Fruit fly (Drosophila melanogaster) whole organism, embryonic: ENCODE data around the gene CG42296.

ENCODE experiments used
- B-H2 ChIP-seq: fragments of 200-800 bp; sonication (Bioruptor generic); optimal IDR thresholded peaks from 2 replicates; lab custom pipeline; 2018; ENCODE audit warnings: missing biosample characterization, mild to moderate bottlenecking, missing genetic modification characterization
- CG10654 ChIP-seq: fragments of 200-800 bp; sonication (Bioruptor generic); optimal IDR thresholded peaks from 2 replicates; lab custom pipeline; 2016; ENCODE audit warnings: missing biosample characterization, missing genetic modification characterization
- CG10959 ChIP-seq: fragments of 200-800 bp; sonication (Bioruptor generic); IDR thresholded peaks from 2 replicates; pipeline ENCODE4 v1.3.6; 2022; ENCODE audit warnings: missing biosample characterization, missing genetic modification characterization
- CG11560 ChIP-seq: fragments of 200-800 bp; sonication (Bioruptor generic); IDR thresholded peaks from 3 replicates; pipeline ENCODE4 v1.3.6; 2022; ENCODE audit warnings: missing biosample characterization, missing genetic modification characterization
- CG12391 ChIP-seq: fragments of 200-800 bp; sonication (Bioruptor generic); optimal IDR thresholded peaks from 3 replicates; lab custom pipeline; 2018; ENCODE audit warnings: missing biosample characterization, mild to moderate bottlenecking, missing genetic modification characterization, moderate library complexity
- CG12659 ChIP-seq: fragments of 200-800 bp; sonication (Bioruptor generic); optimal IDR thresholded peaks from 3 replicates; lab custom pipeline; 2017; ENCODE audit warnings: mild to moderate bottlenecking, missing biosample characterization, missing genetic modification reagents, missing genetic modification characterization
- CG12769 ChIP-seq: fragments of 200-800 bp; sonication (Bioruptor generic); optimal IDR thresholded peaks from 2 replicates; lab custom pipeline; 2019; ENCODE audit warnings: missing biosample characterization, mild to moderate bottlenecking, missing genetic modification characterization, moderate library complexity
- CG13123 ChIP-seq: fragments of 200-800 bp; sonication (Bioruptor generic); optimal IDR thresholded peaks from 2 replicates; lab custom pipeline; 2016; ENCODE audit warnings: missing biosample characterization, missing genetic modification characterization
- CG14667 ChIP-seq: fragments of 200-800 bp; sonication (Bioruptor generic); IDR thresholded peaks from 2 replicates; pipeline ENCODE4 v1.3.6; 2022; ENCODE audit warnings: missing biosample characterization, missing genetic modification characterization
- CG1529 ChIP-seq: fragments of 200-800 bp; sonication (Bioruptor generic); optimal IDR thresholded peaks from 3 replicates; lab custom pipeline; 2018; ENCODE audit warnings: missing biosample characterization, missing genetic modification characterization
- CG1647 ChIP-seq: fragments of 200-800 bp; sonication (Bioruptor generic); optimal IDR thresholded peaks from 3 replicates; lab custom pipeline; 2016; ENCODE audit warnings: missing biosample characterization, missing genetic modification characterization
- CG18011 ChIP-seq: fragments of 200-800 bp; sonication (Bioruptor generic); optimal IDR thresholded peaks from 2 replicates; lab custom pipeline; 2017; ENCODE audit warnings: missing biosample characterization, missing genetic modification characterization, mild to moderate bottlenecking, moderate library complexity, missing genotype
- CG2875 ChIP-seq: fragments of 200-800 bp; sonication (Bioruptor generic); optimal IDR thresholded peaks from 2 replicates; lab custom pipeline; 2017; ENCODE audit warnings: missing biosample characterization, mild to moderate bottlenecking, missing genetic modification characterization, missing genetic modification reagents
- CG33213 ChIP-seq: fragments of 200-800 bp; sonication (Bioruptor generic); optimal IDR thresholded peaks from 3 replicates; lab custom pipeline; 2016; ENCODE audit warnings: missing biosample characterization, missing genetic modification characterization
- CG6254 ChIP-seq: fragments of 200-800 bp; sonication (Bioruptor generic); optimal IDR thresholded peaks from 3 replicates; lab custom pipeline; 2017; ENCODE audit warnings: mild to moderate bottlenecking, missing biosample characterization, missing genetic modification reagents, missing genetic modification characterization
- CG6683 ChIP-seq: fragments of 200-800 bp; sonication (Bioruptor generic); optimal IDR thresholded peaks from 2 replicates; lab custom pipeline; 2017; ENCODE audit warnings: missing biosample characterization, mild to moderate bottlenecking, missing genetic modification characterization, missing genetic modification reagents
- CG8924 ChIP-seq: fragments of 200-800 bp; optimal IDR thresholded peaks from 3 replicates; lab custom pipeline; 2019; ENCODE audit warnings: missing biosample characterization, mild to moderate bottlenecking, missing genetic modification characterization, moderate library complexity
- CG9727 ChIP-seq: fragments of 200-800 bp; sonication (Bioruptor generic); optimal IDR thresholded peaks from 3 replicates; lab custom pipeline; 2017; ENCODE audit warnings: missing biosample characterization, mild to moderate bottlenecking, missing genetic modification characterization
- Chrac-16 ChIP-seq: fragments of 200-800 bp; sonication (Bioruptor generic); optimal IDR thresholded peaks from 3 replicates; lab custom pipeline; 2016; ENCODE audit warnings: missing biosample characterization, missing genetic modification characterization
- Deaf1 ChIP-seq: fragments of 200-800 bp; optimal IDR thresholded peaks from 3 replicates; lab custom pipeline; 2019; ENCODE audit warnings: missing biosample characterization, mild to moderate bottlenecking, missing genetic modification characterization, moderate library complexity
- Dek ChIP-seq: fragments of 200-800 bp; sonication (Bioruptor generic); optimal IDR thresholded peaks from 3 replicates; lab custom pipeline; 2019; ENCODE audit warnings: missing biosample characterization, mild to moderate bottlenecking, missing genetic modification characterization, moderate library complexity
- Doc3 ChIP-seq: fragments of 200-800 bp; sonication (Bioruptor generic); IDR thresholded peaks from 3 replicates; pipeline ENCODE4 v1.3.6; 2022; ENCODE audit warnings: missing biosample characterization, missing genetic modification characterization; ENCODE audit not compliant: partially characterized antibody
- H15 ChIP-seq: fragments of 200-800 bp; sonication (Bioruptor generic); IDR thresholded peaks from 3 replicates; pipeline ENCODE4 v1.3.6; 2022; ENCODE audit warnings: missing biosample characterization, missing genetic modification characterization
- Lim3 ChIP-seq: fragments of 200-800 bp; sonication (Bioruptor generic); IDR thresholded peaks from 2 replicates; pipeline ENCODE4 v1.3.6; 2022; ENCODE audit warnings: missing biosample characterization, missing genetic modification characterization
- Meics ChIP-seq: fragments of 200-800 bp; sonication (Bioruptor generic); optimal IDR thresholded peaks from 2 replicates; lab custom pipeline; 2017; ENCODE audit warnings: missing biosample characterization, mild to moderate bottlenecking, missing genetic modification characterization
- Mes4 ChIP-seq: fragments of 200-800 bp; sonication (Bioruptor generic); optimal IDR thresholded peaks from 2 replicates; lab custom pipeline; 2016; ENCODE audit warnings: missing biosample characterization, missing genetic modification characterization
- Neu2 ChIP-seq: fragments of 200-800 bp; sonication (Bioruptor generic); optimal IDR thresholded peaks from 3 replicates; lab custom pipeline; 2016; ENCODE audit warnings: missing biosample characterization, missing genetic modification characterization, borderline replicate concordance
- TFAM ChIP-seq: fragments of 200-800 bp; sonication (Bioruptor generic); optimal IDR thresholded peaks from 2 replicates; lab custom pipeline; 2017; ENCODE audit warnings: missing biosample characterization, missing genetic modification characterization, inconsistent platforms
- Vsx1 ChIP-seq: fragments of 200-800 bp; sonication (Bioruptor generic); optimal IDR thresholded peaks from 2 replicates; lab custom pipeline; 2017; ENCODE audit warnings: missing biosample characterization, mild to moderate bottlenecking, missing genetic modification characterization, missing genetic modification reagents
- bcd ChIP-seq: fragments of 200-800 bp; sonication (Bioruptor generic); optimal IDR thresholded peaks from 2 replicates; lab custom pipeline; 2017; ENCODE audit warnings: missing biosample characterization, mild to moderate bottlenecking, missing genetic modification characterization
- btn ChIP-seq: fragments of 200-800 bp; sonication (Bioruptor generic); optimal IDR thresholded peaks from 2 replicates; lab custom pipeline; 2016; ENCODE audit warnings: missing biosample characterization, missing genetic modification characterization
- dpn ChIP-seq, 2 experiments: fragments of 200-800 bp; sonication (Bioruptor generic); optimal IDR thresholded peaks; 3 replicates each; lab custom pipeline; 2016; ENCODE audit warnings: missing biosample characterization in 2 of 2, missing genetic modification characterization in 2 of 2
- fru ChIP-seq: fragments of >200 bp; optimal IDR thresholded peaks from 2 replicates; lab custom pipeline; 2017
- gcm ChIP-seq: fragments of 200-800 bp; sonication (Bioruptor generic); optimal IDR thresholded peaks from 2 replicates; lab custom pipeline; 2019; ENCODE audit warnings: missing biosample characterization, mild to moderate bottlenecking, missing genetic modification characterization, moderate library complexity
- grau ChIP-seq: fragments of 200-800 bp; optimal IDR thresholded peaks from 3 replicates; lab custom pipeline; 2019; ENCODE audit warnings: missing biosample characterization, mild to moderate bottlenecking, missing genetic modification characterization, moderate library complexity
- jumu ChIP-seq: fragments of 200-800 bp; sonication (Bioruptor generic); optimal IDR thresholded peaks from 3 replicates; lab custom pipeline; 2016; ENCODE audit warnings: missing biosample characterization, missing genetic modification characterization
- kni ChIP-seq: fragments of 200-800 bp; sonication (Bioruptor generic); optimal IDR thresholded peaks from 3 replicates; lab custom pipeline; 2017; ENCODE audit warnings: mild to moderate bottlenecking, missing biosample characterization, missing genetic modification reagents, missing genetic modification characterization
- prd ChIP-seq, 3 experiments: fragments of >200 bp in 2 of 3; fragments of 200-800 bp in 1 of 3; sonication (Bioruptor generic) in 1 of 3; optimal IDR thresholded peaks in 2 of 3; IDR thresholded peaks in 1 of 3; 2 replicates in 2 of 3; 3 replicates in 1 of 3; pipeline versions ENCODE4 v1.3.6 to Lab custom; 2017 to 2022; ENCODE audit warnings: missing biosample characterization in 1 of 3, missing genetic modification characterization in 1 of 3
- scrt ChIP-seq: fragments of 200-800 bp; sonication (Bioruptor generic); optimal IDR thresholded peaks from 2 replicates; lab custom pipeline; 2018; ENCODE audit warnings: missing biosample characterization, mild to moderate bottlenecking, missing genetic modification characterization, moderate library complexity
- tin ChIP-seq: fragments of 200-800 bp; sonication (Bioruptor generic); optimal IDR thresholded peaks from 3 replicates; lab custom pipeline; 2016; ENCODE audit warnings: missing biosample characterization, missing genetic modification characterization
- tna ChIP-seq: fragments of 200-800 bp; sonication (Bioruptor generic); IDR thresholded peaks from 2 replicates; pipeline ENCODE4 v1.3.6; 2022; ENCODE audit warnings: missing biosample characterization, missing genetic modification characterization; ENCODE audit not compliant: partially characterized antibody
- toy ChIP-seq: fragments of 200-800 bp; sonication (Bioruptor generic); IDR thresholded peaks from 2 replicates; pipeline ENCODE4 v1.3.6; 2022; ENCODE audit warnings: missing biosample characterization, missing genetic modification characterization
- ttk ChIP-seq: fragments of 200-800 bp; sonication (Bioruptor generic); IDR thresholded peaks from 2 replicates; pipeline ENCODE4 v2.1.2; 2022; ENCODE audit warnings: missing biosample characterization, missing genetic modification characterization
- unpg ChIP-seq: fragments of 200-800 bp; sonication (Bioruptor generic); optimal IDR thresholded peaks from 3 replicates; lab custom pipeline; 2018; ENCODE audit warnings: missing biosample characterization, mild to moderate bottlenecking, missing genetic modification characterization, moderate library complexity
- vfl ChIP-seq: fragments of 200-800 bp; sonication (Bioruptor generic); optimal IDR thresholded peaks from 2 replicates; lab custom pipeline; 2016; ENCODE audit warnings: missing biosample characterization, missing genetic modification characterization
- wek ChIP-seq: fragments of 200-800 bp; sonication (Bioruptor generic); optimal IDR thresholded peaks from 3 replicates; lab custom pipeline; 2018; ENCODE audit warnings: missing biosample characterization, mild to moderate bottlenecking, missing genetic modification characterization, moderate library complexity
- wor ChIP-seq: fragments of 200-800 bp; sonication (Bioruptor generic); IDR thresholded peaks from 2 replicates; pipeline ENCODE4 v1.3.6; 2022; ENCODE audit warnings: missing biosample characterization, missing genetic modification characterization

Gene CG42296

dm6 chr2L:1986343-1987280, 49.2 kb downstream of the CG42296 start (continued):
- TF ChIP-seq Lim3 (GFP tag; lab: Robert Waterston, UW) (no peak), CG1529 (no peak), gcm (GFP tag; lab: Kevin White, UChicago) (no peak), tna (GFP tag; lab: Robert Waterston, UW) (no peak), B-H2 (GFP tag; lab: Kevin White, UChicago) (peak; percentile 33), fru (lab: Kevin White, UChicago) (no peak), Deaf1 (tag; lab: Kevin White, UChicago) (peak; percentile 25), CG8924 (tag; lab: Kevin White, UChicago) (peak; percentile 38), grau (tag; lab: Kevin White, UChicago) (peak; percentile 62), CG33213 (GFP tag; lab: Kevin White, UChicago) (peak; percentile 14), CG1647 (GFP tag; lab: Kevin White, UChicago) (peak; percentile 56), tin (GFP tag; lab: Kevin White, UChicago) (peak; percentile 54), wor (no peak), CG12391 (tag; lab: Kevin White, UChicago) (peak; percentile 56), CG10959 (GFP tag; lab: Robert Waterston, UW) (no peak), CG14667 (0 out of 2 replicates have a peak, but pooled peaks have one; percentile 19), Meics (GFP tag; lab: Kevin White, UChicago) (peak; percentile 80), CG6683 (GFP tag; lab: Kevin White, UChicago) (no peak), unpg (GFP tag; lab: Kevin White, UChicago) (peak; percentile 48), vfl (peak; percentile 7), toy (GFP tag; lab: Robert Waterston, UW) (no peak), btn (GFP tag; lab: Kevin White, UChicago) (no peak), bcd (GFP tag; lab: Kevin White, UChicago) (peak; percentile 59), dpn (GFP tag; optimal IDR thresholded peaks at IDR 0.05; lab: Kevin White, UChicago) (peak; percentile 26 to 61), ttk (GFP tag; lab: Robert Waterston, UW) (0 out of 2 replicates have a peak, but pooled peaks have one; percentile 24), CG9727 (GFP tag; lab: Kevin White, UChicago) (peak; percentile 47), Chrac-16 (GFP tag; lab: Kevin White, UChicago) (peak; percentile 25), CG11560 (tag; lab: Robert Waterston, UW) (0 out of 3 replicates have a peak, but pooled peaks have one; percentile 45), CG12659 (GFP tag; lab: Kevin White, UChicago) (peak; percentile 49), Neu2 (GFP tag; lab: Kevin White, UChicago) (no peak), Vsx1 (GFP tag; lab: Kevin White, UChicago) (no peak), Dek (tag; lab: Kevin White, UChicago) (peak; percentile 42), kni (GFP tag; lab: Kevin White, UChicago) (no peak), scrt (GFP tag; lab: Kevin White, UChicago) (peak; percentile 42), Mes4 (GFP tag; lab: Kevin White, UChicago) (no peak), CG13123 (GFP tag; lab: Kevin White, UChicago) (peak; percentile 2), CG18011 (GFP tag; lab: Kevin White, UChicago) (peak; percentile 7), H15 (GFP tag; lab: Robert Waterston, UW) (peak; percentile 59; the same call in 1 of the 3 replicates), wek (GFP tag; lab: Kevin White, UChicago) (no peak), prd (optimal IDR thresholded peaks at IDR 0.05; lab: Kevin White, UChicago) (no peak), prd (GFP tag; IDR thresholded peaks at IDR 0.05; lab: Robert Waterston, UW) (peak; percentile 49; the same call in 1 of the 3 replicates), Doc3 (GFP tag; lab: Robert Waterston, UW) (no peak), jumu (peak; percentile 25), CG10654 (GFP tag; lab: Kevin White, UChicago) (peak; percentile 12), CG6254 (no peak), CG12769 (tag; lab: Kevin White, UChicago) (peak; percentile 47), CG2875 (GFP tag; lab: Kevin White, UChicago) (no peak), TFAM (no peak)
